Worm (Caenorhabditis elegans): ENCODE measurements around the gene F38E1.6.

F38E1.6 gene

ce11 chrV:8348959-8349389 lies 10.9 kb upstream of the F38E1.6 start (continued):
- peak; percentile 100 for TF ChIP-seq snpc-4 (GFP tag; optimal IDR thresholded peaks at IDR 0.05)
- peak; percentile 99 to 100 (median 100) for TF ChIP-seq snpc-4 (tag; optimal IDR thresholded peaks at IDR 0.05)
- TF ChIP-seq zfh-2 (GFP tag; conservative IDR thresholded peaks at IDR 0.05) = no peak
- peak; percentile 61; the same call in 1 of the 2 replicates for TF ChIP-seq aptf-3 (GFP tag; IDR thresholded peaks at IDR 0.05)
- peak; percentile 70 for TF ChIP-seq ZK185.1 (tag; optimal IDR thresholded peaks at IDR 0.05; ENCODE audit: poor library complexity, severe bottlenecking)
- TF ChIP-seq egrh-3 (GFP tag; IDR thresholded peaks at IDR 0.05) = peak; percentile 50; the same call in 1 of the 2 replicates
- peak; percentile 71 for TF ChIP-seq athp-1 (tag; optimal IDR thresholded peaks at IDR 0.05)
- TF ChIP-seq lin-26 (GFP tag; IDR thresholded peaks at IDR 0.05) = peak; percentile 54
- TF ChIP-seq ztf-3 (GFP tag; optimal IDR thresholded peaks at IDR 0.05) = peak; percentile 15
- TF ChIP-seq F37B4.10 (GFP tag; IDR thresholded peaks at IDR 0.05) = no peak
- no peak for TF ChIP-seq nhr-27 (tag; optimal IDR thresholded peaks at IDR 0.05)
- 0 out of 2 replicates have a peak, but pooled peaks have one; percentile 12 for TF ChIP-seq let-526 (GFP tag; IDR thresholded peaks at IDR 0.05)
- peak; percentile 72; the same call in 1 of the 2 replicates for TF ChIP-seq F39B2.1 (GFP tag; IDR thresholded peaks at IDR 0.05)
- peak; percentile 74 for TF ChIP-seq F33H1.4 (GFP tag; IDR thresholded peaks at IDR 0.05)
- no peak for TF ChIP-seq Y79H2A.3 (GFP tag; conservative IDR thresholded peaks at IDR 0.05)
- 0 out of 2 replicates have a peak, but pooled peaks have one; percentile 29 for TF ChIP-seq attf-3 (GFP tag; conservative IDR thresholded peaks at IDR 0.05)
- TF ChIP-seq attf-6 (GFP tag; IDR thresholded peaks at IDR 0.05) = peak; percentile 95; the same call in 1 of the 2 replicates
- TF ChIP-seq madf-10 (tag; optimal IDR thresholded peaks at IDR 0.05) = peak; percentile 82
- TF ChIP-seq F10E7.11 (tag; optimal IDR thresholded peaks at IDR 0.05) = peak; percentile 55
- TF ChIP-seq ztf-25 (GFP tag; IDR thresholded peaks at IDR 0.05) = no peak
- TF ChIP-seq gei-17 (GFP tag; optimal IDR thresholded peaks at IDR 0.05) = peak; percentile 65
- 0 out of 2 replicates have a peak, but pooled peaks have one; percentile 9 for TF ChIP-seq egl-18 (GFP tag; IDR thresholded peaks at IDR 0.05)
- no peak for TF ChIP-seq pha-4 (tag; optimal IDR thresholded peaks at IDR 0.05)
- TF ChIP-seq nhr-80 (tag; optimal IDR thresholded peaks at IDR 0.05) = peak; percentile 75
- no peak for TF ChIP-seq dpff-1 (tag; optimal IDR thresholded peaks at IDR 0.05)
- peak; percentile 58 for TF ChIP-seq nhr-90 (tag; optimal IDR thresholded peaks at IDR 0.05)
- peak; percentile 89 for TF ChIP-seq Y56A3A.18 (GFP tag; IDR thresholded peaks at IDR 0.05)
- peak; percentile 0 for TF ChIP-seq zim-3 (tag; optimal IDR thresholded peaks at IDR 0.05)
- peak; percentile 17 for TF ChIP-seq somi-1 (GFP tag; optimal IDR thresholded peaks at IDR 0.05)
- TF ChIP-seq ceh-100 (GFP tag; IDR thresholded peaks at IDR 0.05) = peak; percentile 66
- TF ChIP-seq cebp-1 (GFP tag; IDR thresholded peaks at IDR 0.05) = no peak
- TF ChIP-seq cebp-1 (tag; optimal IDR thresholded peaks at IDR 0.05) = peak; percentile 76
- TF ChIP-seq F52B5.7 (tag; optimal IDR thresholded peaks at IDR 0.05) = peak; percentile 46
- peak; percentile 34 for TF ChIP-seq ets-4 (GFP tag; optimal IDR thresholded peaks at IDR 0.05)
- TF ChIP-seq him-1 (tag; optimal IDR thresholded peaks at IDR 0.05) = peak; percentile 99
- peak; percentile 78 for TF ChIP-seq chd-7 (tag; optimal IDR thresholded peaks at IDR 0.05)
- TF ChIP-seq T26A5.8 (tag; optimal IDR thresholded peaks at IDR 0.05) = no peak
- no peak for TF ChIP-seq ceh-79 (tag; optimal IDR thresholded peaks at IDR 0.05)
- TF ChIP-seq Y53G8AR.9 (GFP tag; conservative IDR thresholded peaks at IDR 0.05) = peak; percentile 85
- TF ChIP-seq lsl-1 (GFP tag; optimal IDR thresholded peaks at IDR 0.05) = peak; percentile 81
- TF ChIP-seq hmg-1.2 (GFP tag; IDR thresholded peaks at IDR 0.05) = peak; percentile 97
- 0 out of 2 replicates have a peak, but pooled peaks have one; percentile 16 for TF ChIP-seq bed-2 (GFP tag; IDR thresholded peaks at IDR 0.05)
- TF ChIP-seq Y67H2A.10 (GFP tag; conservative IDR thresholded peaks at IDR 0.05) = no peak
- TF ChIP-seq attf-5 (GFP tag; optimal IDR thresholded peaks at IDR 0.05) = peak; percentile 46
- peak; percentile 84 for TF ChIP-seq tbp1 (GFP tag; optimal IDR thresholded peaks at IDR 0.05)
- TF ChIP-seq egl-44 (GFP tag; IDR thresholded peaks at IDR 0.05) = peak; percentile 86
- TF ChIP-seq B0019.2 (GFP tag; conservative IDR thresholded peaks at IDR 0.05) = 0 out of 2 replicates have a peak, but pooled peaks have one; percentile 49
- peak; percentile 57 for TF ChIP-seq nhr-179 (tag; optimal IDR thresholded peaks at IDR 0.05)
- TF ChIP-seq atf-7 (tag; optimal IDR thresholded peaks at IDR 0.05) = peak; percentile 65

All from whole organism, young adult.